Worm (Caenorhabditis elegans) whole organism, late embryonic: ENCODE measurements around the gene F53E10.1.

ENCODE experiments used
- C08G9.2 ChIP-seq: sonication (generic microtip); optimal IDR thresholded peaks from 2 replicates; lab custom pipeline; 2016; ENCODE audit warnings: mild to moderate bottlenecking, missing genetic modification characterization, moderate library complexity, missing compliant biosample characterization
- Y22D7AL.16 ChIP-seq: sonication (generic microtip); optimal IDR thresholded peaks from 2 replicates; lab custom pipeline; 2016; ENCODE audit warnings: missing genetic modification characterization, missing compliant biosample characterization
- ceh-19 ChIP-seq: fragments of 200-800 bp; sonication (Bioruptor generic); optimal IDR thresholded peaks from 2 replicates; lab custom pipeline; 2018; ENCODE audit warnings: mild to moderate bottlenecking, missing genetic modification characterization, missing compliant biosample characterization
- ceh-2 ChIP-seq: sonication (generic microtip); optimal IDR thresholded peaks from 2 replicates; lab custom pipeline; 2016; ENCODE audit warnings: missing genotype, missing genetic modification characterization, missing compliant biosample characterization
- ceh-34 ChIP-seq: sonication (generic microtip); optimal IDR thresholded peaks from 2 replicates; lab custom pipeline; 2016; ENCODE audit warnings: mild to moderate bottlenecking, missing genetic modification characterization, missing compliant biosample characterization
- che-1 ChIP-seq: sonication (generic microtip); optimal IDR thresholded peaks from 2 replicates; lab custom pipeline; 2016; ENCODE audit warnings: mild to moderate bottlenecking, missing genetic modification characterization, missing compliant biosample characterization
- dve-1 ChIP-seq: sonication (generic microtip); optimal IDR thresholded peaks from 2 replicates; lab custom pipeline; 2017; ENCODE audit warnings: antibody characterized with exemption, mild to moderate bottlenecking, missing genetic modification characterization, missing compliant biosample characterization
- ets-4 ChIP-seq: sonication (generic microtip); optimal IDR thresholded peaks from 2 replicates; lab custom pipeline; 2016; ENCODE audit warnings: missing genetic modification characterization, missing compliant biosample characterization
- hlh-13 ChIP-seq: fragments of 200-800 bp; sonication (Bioruptor generic); optimal IDR thresholded peaks from 2 replicates; lab custom pipeline; 2018; ENCODE audit warnings: mild to moderate bottlenecking, missing genetic modification characterization, missing compliant biosample characterization
- hlh-15 ChIP-seq: sonication (generic microtip); optimal IDR thresholded peaks from 2 replicates; lab custom pipeline; 2016; ENCODE audit warnings: missing genetic modification characterization, missing compliant biosample characterization
- hlh-30 ChIP-seq: sonication (generic microtip); optimal IDR thresholded peaks from 2 replicates; lab custom pipeline; 2017; ENCODE audit warnings: antibody characterized with exemption, missing genetic modification characterization, missing compliant biosample characterization; ENCODE audit not compliant: insufficient read depth
- lin-11 ChIP-seq: fragments of 200-800 bp; sonication (Bioruptor generic); optimal IDR thresholded peaks from 2 replicates; lab custom pipeline; 2018; ENCODE audit warnings: mild to moderate bottlenecking, missing genetic modification characterization, missing compliant biosample characterization
- nhr-232 ChIP-seq: sonication (generic microtip); optimal IDR thresholded peaks from 2 replicates; lab custom pipeline; 2016; ENCODE audit warnings: missing genetic modification characterization, missing compliant biosample characterization
- pag-3 ChIP-seq: sonication (generic microtip); optimal IDR thresholded peaks from 2 replicates; lab custom pipeline; 2016; ENCODE audit warnings: missing compliant biosample characterization, missing genetic modification characterization, borderline replicate concordance
- pat-9 ChIP-seq: fragments of 200-800 bp; sonication (Bioruptor generic); optimal IDR thresholded peaks from 2 replicates; lab custom pipeline; 2018; ENCODE audit warnings: mild to moderate bottlenecking, missing genetic modification characterization, moderate library complexity, missing compliant biosample characterization
- tbx-7 ChIP-seq: sonication (generic microtip); optimal IDR thresholded peaks from 2 replicates; lab custom pipeline; 2016; ENCODE audit warnings: missing genotype, missing genetic modification characterization, missing compliant biosample characterization
- unc-3 ChIP-seq, 2 experiments: fragments of 200-800 bp in 1 of 2; sonication (Bioruptor generic) in 1 of 2; sonication (generic microtip) in 1 of 2; conservative IDR thresholded peaks in 1 of 2; optimal IDR thresholded peaks in 1 of 2; 2 replicates each; pipeline versions ENCODE4 v1.3.6 to Lab custom; 2016 to 2022; ENCODE audit warnings: missing compliant biosample characterization in 2 of 2, missing genetic modification characterization in 2 of 2, missing genetic modification reagents in 1 of 2
- zip-5 ChIP-seq: sonication (generic microtip); optimal IDR thresholded peaks from 2 replicates; lab custom pipeline; 2016; ENCODE audit warnings: missing genetic modification characterization, missing compliant biosample characterization

Gene F53E10.1

DNA sequence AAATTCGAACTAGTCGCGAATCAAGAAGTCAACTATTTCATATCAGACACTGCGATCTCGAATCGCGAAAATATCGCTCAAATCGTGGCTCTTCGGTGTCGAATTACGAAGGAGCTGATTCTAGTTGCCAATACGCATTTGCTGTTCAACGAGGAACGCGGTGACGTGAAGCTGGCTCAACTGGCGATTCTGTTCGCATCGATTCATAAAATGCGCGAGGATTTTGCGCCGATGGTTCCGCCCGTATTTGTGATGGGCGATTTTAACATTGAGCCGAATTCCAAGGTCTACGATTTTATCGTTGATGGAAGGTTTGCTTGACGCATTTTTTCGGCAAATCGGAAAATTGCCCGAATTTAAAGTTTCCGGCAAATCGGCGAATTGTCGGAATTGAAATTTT is 45.3 kb downstream of the F53E10.1 start:
- no peak for TF ChIP-seq hlh-30 (tag; lab: Kevin White, UChicago)
- TF ChIP-seq ceh-19 (GFP tag; lab: Kevin White, UChicago), result no peak
- TF ChIP-seq Y22D7AL.16 (tag; lab: Kevin White, UChicago), result no peak
- no peak for TF ChIP-seq hlh-13 (GFP tag; lab: Kevin White, UChicago)

DNA sequence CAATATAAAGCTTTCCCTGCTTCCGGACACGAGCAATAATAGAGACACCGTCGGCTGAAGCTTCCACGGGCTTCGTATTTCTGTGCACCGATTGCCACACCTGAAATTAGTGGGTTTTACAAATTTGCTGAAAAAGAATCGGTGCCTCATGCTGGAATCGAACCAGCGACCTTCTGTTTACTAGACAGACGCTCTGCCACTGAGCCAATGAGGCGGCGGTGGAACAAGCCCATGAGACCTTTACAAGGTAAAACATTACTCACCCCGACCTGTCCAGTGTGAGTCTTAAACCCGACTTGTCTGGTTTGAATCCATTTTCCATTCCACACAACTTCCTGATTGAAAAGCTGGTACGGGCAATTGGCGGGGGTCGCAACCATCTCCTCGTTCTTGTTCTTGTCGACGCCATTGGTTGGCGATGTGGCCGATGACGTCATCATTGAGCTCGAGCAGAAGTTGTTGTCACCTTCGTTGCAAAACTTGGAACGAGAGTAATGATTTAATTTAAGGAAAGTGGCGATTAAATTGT is 49.5 kb downstream of the F53E10.1 start, which contains the start of gene ndx-2:
ndx-2 (minus strand) TSS at position 479 of the 529 bp plus-strand sequence.
- no peak for TF ChIP-seq unc-3 (GFP tag; conservative IDR thresholded peaks at IDR 0.05; lab: Robert Waterston, UW)
- no peak for TF ChIP-seq unc-3 (tag; optimal IDR thresholded peaks at IDR 0.05; lab: Kevin White, UChicago)
- no peak for TF ChIP-seq ceh-2
- no peak for TF ChIP-seq pag-3
- no peak for TF ChIP-seq Y22D7AL.16 (tag; lab: Kevin White, UChicago)
- no peak for TF ChIP-seq nhr-232
- TF ChIP-seq che-1, result no peak
- TF ChIP-seq hlh-30 (tag; lab: Kevin White, UChicago), result no peak
- TF ChIP-seq C08G9.2 (tag; lab: Kevin White, UChicago), result no peak
- TF ChIP-seq ceh-34 (tag; lab: Kevin White, UChicago), result no peak
- no peak for TF ChIP-seq pat-9
- no peak for TF ChIP-seq hlh-15 (tag; lab: Kevin White, UChicago)
- TF ChIP-seq lin-11 (tag; lab: Kevin White, UChicago), result no peak
- no peak for TF ChIP-seq ets-4 (tag; lab: Kevin White, UChicago)
- no peak for TF ChIP-seq tbx-7 (tag; lab: Kevin White, UChicago)

DNA sequence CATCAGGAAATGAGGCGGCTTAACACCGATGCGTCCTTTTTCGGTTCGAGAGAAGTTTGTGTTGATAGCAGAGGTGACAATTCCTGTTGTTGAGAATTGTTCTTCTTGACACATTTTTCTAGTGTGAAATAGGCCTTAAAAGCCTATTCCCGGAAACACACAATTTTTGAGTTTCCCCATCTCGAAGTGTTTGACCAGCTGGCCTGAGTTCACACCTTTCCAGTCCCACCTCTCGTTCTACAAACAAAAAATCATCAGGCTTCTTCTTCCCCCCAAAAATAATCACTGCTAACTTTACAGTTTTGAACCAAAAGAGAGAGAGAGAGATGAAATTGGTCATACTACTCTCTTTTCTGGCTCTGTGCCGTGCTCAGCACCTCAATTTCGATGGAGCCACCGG is 51.5 kb downstream of the F53E10.1 start, which contains the start of gene W02G9.4:
W02G9.4 (plus strand) TSS at position 301 of the 400 bp plus-strand sequence.
- TF ChIP-seq dve-1 (no peak), tbx-7 (tag; lab: Kevin White, UChicago) (no peak), zip-5 (tag; lab: Kevin White, UChicago) (no peak), Y22D7AL.16 (tag; lab: Kevin White, UChicago) (no peak)
